Fruit fly (Drosophila melanogaster): Measurements from ENCODE around the gene lft.

DNA sequence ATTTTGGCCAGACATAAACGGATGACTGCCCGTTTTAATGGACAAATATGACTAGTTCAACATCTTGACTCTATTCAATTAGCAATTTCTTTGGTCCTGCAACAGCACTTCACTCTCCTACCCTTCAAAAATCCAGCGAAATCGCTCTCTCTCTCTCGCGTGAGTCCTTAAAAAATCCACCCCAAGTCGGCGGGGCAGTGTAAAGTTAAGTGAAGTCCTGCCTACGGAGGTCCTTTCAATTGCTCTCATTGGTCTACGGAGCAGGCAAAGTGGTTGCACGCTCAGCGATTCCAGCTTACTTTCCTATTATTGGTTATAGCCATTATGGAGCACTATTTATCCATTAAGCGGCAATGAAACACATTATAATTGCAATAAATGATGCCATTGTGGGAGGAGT is 10.4 kb upstream of the lft start, which contains the start of gene CG34367:
- TF ChIP-seq eg (GFP tag; IDR thresholded peaks at IDR 0.05): no peak
- TF ChIP-seq pdm3 (GFP tag; optimal IDR thresholded peaks at IDR 0.05): no peak
- TF ChIP-seq achi (GFP tag; optimal IDR thresholded peaks at IDR 0.05): no peak
- TF ChIP-seq CG6808 (GFP tag; optimal IDR thresholded peaks at IDR 0.05): no peak

Data from whole organism, prepupa.